Fruit fly (Drosophila melanogaster) Kc167 (cell line): ENCODE data around the gene ndl.

Source experiments
- Myc ChIP-seq: fragments of >200 bp; optimal IDR thresholded peaks from 2 replicates; lab custom pipeline; 2017; ENCODE audit warnings: missing external identifiers
- Sin3A ChIP-seq: fragments of >200 bp; optimal IDR thresholded peaks from 2 replicates; lab custom pipeline; 2018; ENCODE audit warnings: missing external identifiers
- h ChIP-seq: fragments of >200 bp; optimal IDR thresholded peaks from 3 replicates; lab custom pipeline; 2018; ENCODE audit warnings: missing external identifiers
- insv ChIP-seq: fragments of >200 bp; optimal IDR thresholded peaks from 3 replicates; lab custom pipeline; 2018; ENCODE audit warnings: missing external identifiers
- psq ChIP-seq: fragments of >200 bp; optimal IDR thresholded peaks from 2 replicates; lab custom pipeline; 2017; ENCODE audit warnings: missing external identifiers
- ttk ChIP-seq: sonication (Bioruptor generic); optimal IDR thresholded peaks from 2 replicates; lab custom pipeline; 2017; ENCODE audit warnings: missing external identifiers

ndl gene

dm6 chr3L:6556221-6556620, 46.9 kb downstream of the ndl start:
- TF ChIP-seq Myc (lab: Kevin White, UChicago), result no peak
- no peak for TF ChIP-seq psq
- no peak for TF ChIP-seq insv
- no peak for TF ChIP-seq Sin3A (lab: Kevin White, UChicago)
- TF ChIP-seq h, result no peak
- TF ChIP-seq ttk (lab: Kevin White, UChicago), result no peak

DNA sequence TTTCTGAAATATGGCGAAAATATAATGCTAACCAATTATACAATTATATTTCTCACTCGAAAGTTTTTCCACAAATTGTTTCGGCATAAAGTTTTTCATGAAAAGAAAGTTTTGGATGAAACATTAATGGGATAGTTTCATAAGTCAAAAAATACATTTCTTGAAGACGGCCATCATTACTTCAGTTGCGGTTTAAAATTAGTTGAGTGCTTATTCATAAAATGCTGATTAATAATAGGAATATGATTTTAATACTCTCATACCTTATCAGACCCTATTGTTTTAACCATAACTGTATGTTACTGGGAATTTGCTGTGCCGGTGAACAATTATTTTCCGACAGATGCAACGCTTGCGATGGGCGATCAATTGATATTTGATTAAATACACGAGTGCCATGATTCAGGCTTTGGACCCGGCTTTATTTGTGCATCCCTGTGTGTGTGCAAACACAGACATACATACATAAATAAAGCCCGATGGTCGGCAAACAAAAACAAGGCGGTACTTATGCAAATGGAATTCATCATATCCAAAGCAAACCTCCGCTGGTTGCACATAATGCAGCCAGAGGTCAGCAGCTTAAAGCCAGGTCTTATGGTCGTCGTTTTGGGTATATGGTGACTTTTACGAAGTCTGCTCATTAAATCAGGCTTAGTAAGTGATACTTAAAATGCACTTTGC, 49.0 kb downstream of the ndl start:
- TF ChIP-seq Myc (lab: Kevin White, UChicago) (no peak), ttk (lab: Kevin White, UChicago) (no peak), h (no peak), insv (no peak), psq (no peak), Sin3A (lab: Kevin White, UChicago) (no peak)

dm6 chr3L:6552968-6553402, 50.2 kb downstream of the ndl start:
- TF ChIP-seq ttk (lab: Kevin White, UChicago), result no peak
- no peak for TF ChIP-seq psq
- TF ChIP-seq Myc (lab: Kevin White, UChicago), result no peak
- TF ChIP-seq h, result no peak

DNA sequence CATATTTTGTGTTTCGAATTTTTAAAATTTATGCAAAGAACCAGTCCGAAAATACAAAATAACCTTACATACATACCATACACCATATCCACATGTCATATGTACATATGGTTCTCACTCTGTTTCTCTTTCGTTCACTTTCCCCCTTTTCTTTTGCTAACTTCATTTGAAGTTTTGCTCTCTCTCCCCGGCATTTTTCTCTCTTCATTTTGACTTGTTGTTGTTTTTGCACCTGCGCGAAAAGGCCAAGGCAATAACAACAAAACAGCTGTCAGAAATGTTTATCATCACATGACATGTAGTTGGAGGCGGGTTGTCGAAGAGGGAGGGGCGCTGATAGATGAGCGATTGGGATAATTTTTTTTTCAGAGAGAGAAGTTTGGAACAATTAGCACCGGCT, 50.7 kb downstream of the ndl start:
- TF ChIP-seq Sin3A (lab: Kevin White, UChicago) (no peak), h (no peak), psq (no peak), Myc (lab: Kevin White, UChicago) (no peak), ttk (lab: Kevin White, UChicago) (no peak), insv (no peak)

- TF ChIP-seq Myc (lab: Kevin White, UChicago) (no peak), Sin3A (lab: Kevin White, UChicago) (no peak), psq (no peak), insv (no peak), h (no peak), ttk (lab: Kevin White, UChicago) (no peak)
These were observed 51.3 kb downstream of the ndl start for dm6 chr3L:6551816-6552371.

DNA sequence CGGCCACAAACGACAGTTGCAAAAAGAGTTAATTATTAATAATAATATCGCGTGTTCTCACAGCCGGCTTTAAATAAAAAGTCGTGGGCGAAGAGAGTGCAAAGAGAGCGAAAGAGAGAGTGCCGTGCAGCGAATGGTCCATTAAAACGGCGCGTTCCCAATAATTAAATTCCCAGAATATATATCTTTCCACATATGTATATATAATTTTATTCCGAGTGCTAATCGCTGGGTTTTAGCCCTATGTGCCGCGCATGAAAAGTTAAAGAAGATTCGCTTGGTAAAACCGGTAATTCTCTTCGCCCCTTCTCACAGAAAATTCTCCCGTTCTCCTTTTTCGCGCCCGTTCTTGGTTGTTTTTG, 52.2 kb downstream of the ndl start:
- TF ChIP-seq psq (no peak), insv (no peak), Myc (lab: Kevin White, UChicago) (no peak), h (no peak), Sin3A (lab: Kevin White, UChicago) (no peak)

- TF ChIP-seq ttk (lab: Kevin White, UChicago) (no peak), Myc (lab: Kevin White, UChicago) (no peak), h (no peak)
These were observed 52.8 kb downstream of the ndl start, which contains the start of gene MCU for dm6 chr3L:6550178-6550977. TSS of gene MCU (plus strand) at chr3L:6550738.
